Worm (Caenorhabditis elegans): ENCODE measurements around the gene set-21.
"Not testable (repeated sequence)": the region's sequence is repeated elsewhere in the genome, so short reads cannot be mapped to it uniquely, and the experiment has no call there.

DNA sequence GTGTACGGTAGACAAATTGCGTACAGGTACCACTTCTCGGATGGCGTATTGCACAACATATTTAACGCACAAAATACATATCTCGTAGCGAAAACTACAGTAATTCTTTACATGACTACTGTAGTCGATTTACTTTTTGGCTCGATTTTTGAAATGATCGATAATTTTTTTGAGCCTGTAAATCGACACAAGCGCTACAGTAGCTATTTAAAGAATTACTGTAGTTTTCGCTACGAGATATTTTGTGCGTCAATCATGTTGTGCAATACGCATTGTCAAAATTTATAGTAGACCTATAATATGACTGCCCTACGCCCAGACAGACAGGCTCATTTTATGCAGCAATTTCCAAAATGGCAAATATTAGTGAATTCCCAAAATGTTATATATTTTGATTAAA lies 42.5 kb upstream of the set-21 start, which contains the start of gene W03B1.5:
- not testable (repeated sequence) for TF ChIP-seq him-1, dao-5, W03F9.2 (tag; optimal IDR thresholded peaks at IDR 0.05)

Measured in whole organism, L4/young adult.